Fruit fly (Drosophila melanogaster) whole organism, embryonic: ENCODE results near the gene Irc.

Source experiments
- CG1024 ChIP-seq: fragments of 200-800 bp; sonication (Bioruptor generic); IDR thresholded peaks from 2 replicates; pipeline ENCODE4 v1.3.6; 2022; ENCODE audit warnings: missing biosample characterization, missing genetic modification characterization
- CG10959 ChIP-seq: fragments of 200-800 bp; sonication (Bioruptor generic); IDR thresholded peaks from 2 replicates; pipeline ENCODE4 v1.3.6; 2022; ENCODE audit warnings: missing biosample characterization, missing genetic modification characterization
- CG11456 ChIP-seq: fragments of 200-800 bp; sonication (Bioruptor generic); IDR thresholded peaks from 3 replicates; pipeline ENCODE4 v1.3.6; 2022; ENCODE audit warnings: missing biosample characterization, missing genetic modification characterization
- CG12236 ChIP-seq: fragments of 200-800 bp; sonication (Bioruptor generic); optimal IDR thresholded peaks from 2 replicates; lab custom pipeline; 2016; ENCODE audit warnings: missing biosample characterization, missing genetic modification characterization
- CG13287 ChIP-seq: fragments of 200-800 bp; sonication (Bioruptor generic); IDR thresholded peaks from 2 replicates; pipeline ENCODE4 v1.3.6; 2022; ENCODE audit warnings: missing biosample characterization, missing genetic modification characterization; ENCODE audit not compliant: partially characterized antibody
- CG18476 ChIP-seq: fragments of 200-800 bp; sonication (Bioruptor generic); optimal IDR thresholded peaks from 2 replicates; lab custom pipeline; 2016; ENCODE audit warnings: missing biosample characterization, mild to moderate bottlenecking, missing genetic modification characterization
- CG2120 ChIP-seq: fragments of 200-800 bp; sonication (Bioruptor generic); optimal IDR thresholded peaks from 3 replicates; lab custom pipeline; 2016; ENCODE audit warnings: missing biosample characterization, missing genetic modification characterization
- CG4424 ChIP-seq: fragments of 200-800 bp; sonication (Bioruptor generic); optimal IDR thresholded peaks from 3 replicates; lab custom pipeline; 2016; ENCODE audit warnings: missing biosample characterization, missing genetic modification characterization
- CG4854 ChIP-seq: fragments of 200-800 bp; sonication (Bioruptor generic); optimal IDR thresholded peaks from 2 replicates; lab custom pipeline; 2016; ENCODE audit warnings: missing biosample characterization, missing genetic modification characterization, inconsistent platforms
- CG5180 ChIP-seq: fragments of 200-800 bp; sonication (Bioruptor generic); optimal IDR thresholded peaks from 3 replicates; lab custom pipeline; 2017; ENCODE audit warnings: missing biosample characterization, missing genetic modification characterization, mild to moderate bottlenecking, moderate library complexity, missing genetic modification reagents
- CG6683 ChIP-seq: fragments of 200-800 bp; sonication (Bioruptor generic); optimal IDR thresholded peaks from 2 replicates; lab custom pipeline; 2017; ENCODE audit warnings: missing biosample characterization, mild to moderate bottlenecking, missing genetic modification characterization, missing genetic modification reagents
- CG6791 ChIP-seq: fragments of 200-800 bp; sonication (Bioruptor generic); IDR thresholded peaks from 3 replicates; pipeline ENCODE4 v1.3.6; 2022; ENCODE audit warnings: missing biosample characterization, missing genetic modification characterization; ENCODE audit not compliant: partially characterized antibody
- Dad ChIP-seq: fragments of 200-800 bp; sonication (Bioruptor generic); optimal IDR thresholded peaks from 3 replicates; lab custom pipeline; 2016; ENCODE audit warnings: missing biosample characterization, missing genetic modification characterization
- Dip2 ChIP-seq: fragments of 200-800 bp; sonication (Bioruptor generic); IDR thresholded peaks from 2 replicates; pipeline ENCODE4 v1.3.6; 2022; ENCODE audit warnings: missing biosample characterization, missing genetic modification characterization
- Doc2 ChIP-seq: fragments of 200-800 bp; sonication (Bioruptor generic); IDR thresholded peaks from 2 replicates; pipeline ENCODE4 v1.3.6; 2022; ENCODE audit warnings: missing biosample characterization, missing genetic modification characterization
- Elba2 ChIP-seq: fragments of 200-800 bp; sonication (Bioruptor generic); optimal IDR thresholded peaks from 3 replicates; lab custom pipeline; 2016; ENCODE audit warnings: missing biosample characterization, missing genetic modification characterization
- GATAe ChIP-seq: fragments of 200-800 bp; sonication (Bioruptor generic); conservative IDR thresholded peaks from 2 replicates; pipeline ENCODE4 v1.3.6; 2022; ENCODE audit warnings: missing biosample characterization, missing genetic modification characterization
- HLH4C ChIP-seq: fragments of 200-800 bp; sonication (Bioruptor generic); IDR thresholded peaks from 3 replicates; pipeline ENCODE4 v1.3.6; 2022; ENCODE audit warnings: missing biosample characterization, missing genetic modification characterization; ENCODE audit not compliant: partially characterized antibody
- HmgZ ChIP-seq: fragments of 200-800 bp; sonication (Bioruptor generic); optimal IDR thresholded peaks from 2 replicates; lab custom pipeline; 2018; ENCODE audit warnings: missing biosample characterization, mild to moderate bottlenecking, missing genetic modification characterization
- Mad ChIP-seq: fragments of 200-800 bp; sonication (Bioruptor generic); optimal IDR thresholded peaks from 2 replicates; lab custom pipeline; 2016; ENCODE audit warnings: missing biosample characterization, missing genetic modification characterization
- NFAT ChIP-seq: fragments of 200-800 bp; sonication (Bioruptor generic); IDR thresholded peaks from 2 replicates; pipeline ENCODE4 v1.3.6; 2022; ENCODE audit warnings: missing biosample characterization, missing genetic modification characterization
- Nf-YC ChIP-seq: fragments of 200-800 bp; optimal IDR thresholded peaks from 3 replicates; lab custom pipeline; 2019; ENCODE audit warnings: missing biosample characterization, mild to moderate bottlenecking, missing genetic modification characterization, moderate library complexity
- Sry-β ChIP-seq: fragments of 200-800 bp; sonication (Bioruptor generic); optimal IDR thresholded peaks from 2 replicates; lab custom pipeline; 2018; ENCODE audit warnings: missing biosample characterization, mild to moderate bottlenecking, missing genetic modification characterization, moderate library complexity
- ash1 ChIP-seq: fragments of 200-800 bp; sonication (Bioruptor generic); optimal IDR thresholded peaks from 2 replicates; lab custom pipeline; 2018; ENCODE audit warnings: missing biosample characterization, mild to moderate bottlenecking, missing genetic modification characterization
- cas ChIP-seq: fragments of 200-800 bp; sonication (Bioruptor generic); IDR thresholded peaks from 2 replicates; pipeline ENCODE4 v1.3.6; 2022; ENCODE audit warnings: missing biosample characterization, missing genetic modification characterization
- crol ChIP-seq: fragments of 200-800 bp; sonication (Bioruptor generic); IDR thresholded peaks from 2 replicates; pipeline ENCODE4 v1.3.6; 2022; ENCODE audit warnings: missing biosample characterization, missing genetic modification characterization
- dan ChIP-seq: fragments of 200-800 bp; sonication (Bioruptor generic); IDR thresholded peaks from 2 replicates; pipeline ENCODE4 v1.3.6; 2022; ENCODE audit warnings: missing biosample characterization, missing genetic modification characterization
- gce ChIP-seq: fragments of 200-800 bp; sonication (Bioruptor generic); IDR thresholded peaks from 3 replicates; pipeline ENCODE4 v1.3.6; 2022; ENCODE audit warnings: missing biosample characterization, missing genetic modification characterization
- gcm2 ChIP-seq: fragments of 200-800 bp; sonication (Bioruptor generic); optimal IDR thresholded peaks from 2 replicates; lab custom pipeline; 2016; ENCODE audit warnings: missing biosample characterization, missing genetic modification characterization
- her ChIP-seq: fragments of 200-800 bp; sonication (Bioruptor generic); optimal IDR thresholded peaks from 2 replicates; lab custom pipeline; 2016; ENCODE audit warnings: missing biosample characterization, missing genetic modification characterization
- hth ChIP-seq: fragments of >200 bp; optimal IDR thresholded peaks from 2 replicates; lab custom pipeline; 2017; ENCODE audit warnings: inconsistent platforms
- ind ChIP-seq: fragments of 200-800 bp; sonication (Bioruptor generic); optimal IDR thresholded peaks from 3 replicates; lab custom pipeline; 2016; ENCODE audit warnings: missing biosample characterization, missing genetic modification characterization
- lbe ChIP-seq: fragments of 200-800 bp; sonication (Bioruptor generic); optimal IDR thresholded peaks from 2 replicates; lab custom pipeline; 2016; ENCODE audit warnings: missing biosample characterization, mild to moderate bottlenecking, missing genetic modification characterization
- lmd ChIP-seq: fragments of 200-800 bp; sonication (Bioruptor generic); IDR thresholded peaks from 2 replicates; pipeline ENCODE4 v1.3.6; 2022; ENCODE audit warnings: missing biosample characterization, missing genetic modification characterization
- lola ChIP-seq, 3 experiments: fragments of >200 bp in 2 of 3; fragments of 200-800 bp in 1 of 3; sonication (Bioruptor generic) in 1 of 3; optimal IDR thresholded peaks; 2 replicates each; lab custom pipeline; 2017 to 2019; ENCODE audit warnings: missing biosample characterization in 3 of 3, missing genetic modification characterization in 3 of 3, mild to moderate bottlenecking in 1 of 3, moderate library complexity in 1 of 3
- nerfin-2 ChIP-seq: fragments of 200-800 bp; sonication (Bioruptor generic); IDR thresholded peaks from 2 replicates; pipeline ENCODE4 v1.3.6; 2022; ENCODE audit warnings: missing biosample characterization, missing genetic modification characterization; ENCODE audit not compliant: partially characterized antibody
- nom ChIP-seq: fragments of 200-800 bp; sonication (Bioruptor generic); optimal IDR thresholded peaks from 2 replicates; lab custom pipeline; 2017; ENCODE audit warnings: missing biosample characterization, missing genetic modification characterization, mild to moderate bottlenecking, moderate library complexity, missing genetic modification reagents
- peb ChIP-seq: fragments of 200-800 bp; sonication (Bioruptor generic); IDR thresholded peaks from 2 replicates; pipeline ENCODE4 v1.3.6; 2022; ENCODE audit warnings: missing biosample characterization, missing genetic modification characterization
- pum ChIP-seq: fragments of 200-800 bp; sonication (Bioruptor generic); optimal IDR thresholded peaks from 2 replicates; lab custom pipeline; 2016; ENCODE audit warnings: missing biosample characterization, missing genetic modification characterization
- scrt ChIP-seq: fragments of 200-800 bp; sonication (Bioruptor generic); optimal IDR thresholded peaks from 2 replicates; lab custom pipeline; 2018; ENCODE audit warnings: missing biosample characterization, mild to moderate bottlenecking, missing genetic modification characterization, moderate library complexity
- shn ChIP-seq: fragments of 200-800 bp; sonication (Bioruptor generic); optimal IDR thresholded peaks from 3 replicates; lab custom pipeline; 2016; ENCODE audit warnings: missing biosample characterization, missing genetic modification characterization
- sob ChIP-seq: fragments of 200-800 bp; sonication (Bioruptor generic); IDR thresholded peaks from 2 replicates; pipeline ENCODE4 v1.3.6; 2022; ENCODE audit warnings: missing biosample characterization, missing genetic modification characterization
- stc ChIP-seq: fragments of 200-800 bp; sonication (Bioruptor generic); IDR thresholded peaks from 2 replicates; pipeline ENCODE4 v1.3.6; 2022; ENCODE audit warnings: missing biosample characterization, missing genetic modification characterization
- stwl ChIP-seq: fragments of 200-800 bp; sonication (Bioruptor generic); optimal IDR thresholded peaks from 3 replicates; lab custom pipeline; 2018; ENCODE audit warnings: missing biosample characterization, mild to moderate bottlenecking, missing genetic modification characterization, moderate library complexity

Irc gene

dm6 chr3R:17053415-17054177, 50.9 kb downstream of the Irc start, which contains the start of gene Dad (continued):
- TF ChIP-seq Mad (GFP tag; lab: Kevin White, UChicago) (peak; percentile 3), CG10959 (GFP tag; lab: Robert Waterston, UW) (no peak), gce (GFP tag; lab: Robert Waterston, UW) (0 out of 3 replicates have a peak, but pooled peaks have one; percentile 30), Elba2 (GFP tag; lab: Kevin White, UChicago) (no peak), CG4854 (GFP tag; lab: Kevin White, UChicago) (peak; percentile 12), stc (GFP tag; lab: Robert Waterston, UW) (no peak), dan (GFP tag; lab: Robert Waterston, UW) (no peak), CG5180 (GFP tag; lab: Kevin White, UChicago) (no peak), Sry-β (GFP tag; lab: Kevin White, UChicago) (no peak), HLH4C (no peak), cas (no peak), CG6791 (GFP tag; lab: Robert Waterston, UW) (no peak), nerfin-2 (no peak), scrt (GFP tag; lab: Kevin White, UChicago) (peak; percentile 44), hth (no peak), gcm2 (no peak), CG18476 (GFP tag; lab: Kevin White, UChicago) (no peak), nom (GFP tag; lab: Kevin White, UChicago) (peak; percentile 69), pum (no peak), ash1 (peak; percentile 82), stwl (tag; lab: Kevin White, UChicago) (peak; percentile 92), HmgZ (peak; percentile 33), Dip2 (GFP tag; lab: Robert Waterston, UW) (no peak), lola (GFP tag; optimal IDR thresholded peaks at IDR 0.05; lab: Kevin White, UChicago) (no peak), GATAe (no peak), Dad (GFP tag; lab: Kevin White, UChicago) (peak; percentile 53), crol (GFP tag; lab: Robert Waterston, UW) (no peak; the same call in 1 of the 2 replicates), lmd (GFP tag; lab: Robert Waterston, UW) (no peak), CG4424 (GFP tag; lab: Kevin White, UChicago) (no peak), CG13287 (GFP tag; lab: Robert Waterston, UW) (peak; percentile 25; the same call in 1 of the 2 replicates), lbe (GFP tag; lab: Kevin White, UChicago) (peak; percentile 42), sob (no peak), CG2120 (GFP tag; lab: Kevin White, UChicago) (peak; percentile 18), shn (GFP tag; lab: Kevin White, UChicago) (no peak), CG12236 (no peak), Doc2 (GFP tag; lab: Robert Waterston, UW) (no peak), ind (no peak), NFAT (no peak; the same call in 1 of the 2 replicates), Nf-YC (tag; lab: Kevin White, UChicago) (peak; percentile 17), peb (no peak), CG6683 (no peak), her (peak; percentile 24), CG1024 (no peak), CG11456 (GFP tag; lab: Robert Waterston, UW) (no peak)
